Fruit fly (Drosophila melanogaster) whole organism, embryonic: ENCODE measurements around the gene CG14440.

ENCODE experiments used
- B-H1 ChIP-seq: fragments of 200-800 bp; sonication (Bioruptor generic); IDR thresholded peaks from 3 replicates; pipeline ENCODE4 v1.3.6; 2022; ENCODE audit warnings: missing biosample characterization, missing genetic modification characterization
- CG11504 ChIP-seq: fragments of 200-800 bp; sonication (Bioruptor generic); optimal IDR thresholded peaks from 3 replicates; lab custom pipeline; 2019; ENCODE audit warnings: missing biosample characterization, mild to moderate bottlenecking, missing genetic modification characterization, moderate library complexity
- CG12155 ChIP-seq: fragments of 200-800 bp; sonication (Bioruptor generic); optimal IDR thresholded peaks from 3 replicates; lab custom pipeline; 2016; ENCODE audit warnings: missing biosample characterization, missing genetic modification characterization
- CG13775 ChIP-seq: fragments of 200-800 bp; sonication (Bioruptor generic); optimal IDR thresholded peaks from 3 replicates; lab custom pipeline; 2017; ENCODE audit warnings: missing biosample characterization, mild to moderate bottlenecking, missing genetic modification characterization
- CG17328 ChIP-seq: fragments of 200-800 bp; sonication (Bioruptor generic); IDR thresholded peaks from 2 replicates; pipeline ENCODE4 v1.3.6; 2022; ENCODE audit warnings: missing biosample characterization, missing genetic modification characterization
- CG17612 ChIP-seq: fragments of 200-800 bp; sonication (Bioruptor generic); IDR thresholded peaks from 2 replicates; pipeline ENCODE4 v1.3.6; 2022; ENCODE audit warnings: missing biosample characterization, missing genetic modification characterization
- CG18011 ChIP-seq: fragments of 200-800 bp; sonication (Bioruptor generic); optimal IDR thresholded peaks from 2 replicates; lab custom pipeline; 2017; ENCODE audit warnings: missing biosample characterization, missing genetic modification characterization, mild to moderate bottlenecking, moderate library complexity, missing genotype
- CG2116 ChIP-seq: fragments of 200-800 bp; sonication (Bioruptor generic); optimal IDR thresholded peaks from 3 replicates; lab custom pipeline; 2018; ENCODE audit warnings: missing biosample characterization, mild to moderate bottlenecking, missing genetic modification characterization
- CG2202 ChIP-seq: fragments of 200-800 bp; sonication (Bioruptor generic); optimal IDR thresholded peaks from 2 replicates; lab custom pipeline; 2018; ENCODE audit warnings: missing biosample characterization, mild to moderate bottlenecking, missing genetic modification characterization
- CG32772 ChIP-seq: fragments of 200-800 bp; sonication (Bioruptor generic); IDR thresholded peaks from 2 replicates; pipeline ENCODE4 v1.3.6; 2022; ENCODE audit warnings: missing biosample characterization, missing genetic modification characterization
- CG6175 ChIP-seq: fragments of 200-800 bp; sonication (Bioruptor generic); IDR thresholded peaks from 3 replicates; pipeline ENCODE4 v1.3.6; 2022; ENCODE audit warnings: missing biosample characterization, missing genetic modification characterization
- CG6854 ChIP-seq: fragments of 200-800 bp; sonication (Bioruptor generic); optimal IDR thresholded peaks from 3 replicates; lab custom pipeline; 2017; ENCODE audit warnings: missing biosample characterization, mild to moderate bottlenecking, missing genetic modification characterization
- CG7357 ChIP-seq: fragments of 200-800 bp; sonication (Bioruptor generic); IDR thresholded peaks from 3 replicates; pipeline ENCODE4 v1.3.6; 2022; ENCODE audit warnings: missing biosample characterization, missing genetic modification characterization
- CG8281 ChIP-seq: fragments of 200-800 bp; sonication (Bioruptor generic); optimal IDR thresholded peaks from 2 replicates; lab custom pipeline; 2018; ENCODE audit warnings: missing biosample characterization, mild to moderate bottlenecking, missing genetic modification characterization, moderate library complexity
- CG9797 ChIP-seq: fragments of 200-800 bp; sonication (Bioruptor generic); optimal IDR thresholded peaks from 3 replicates; lab custom pipeline; 2018; ENCODE audit warnings: missing biosample characterization, mild to moderate bottlenecking, missing genetic modification characterization
- Dek ChIP-seq: fragments of 200-800 bp; sonication (Bioruptor generic); optimal IDR thresholded peaks from 3 replicates; lab custom pipeline; 2019; ENCODE audit warnings: missing biosample characterization, mild to moderate bottlenecking, missing genetic modification characterization, moderate library complexity
- Doc3 ChIP-seq: fragments of 200-800 bp; sonication (Bioruptor generic); IDR thresholded peaks from 3 replicates; pipeline ENCODE4 v1.3.6; 2022; ENCODE audit warnings: missing biosample characterization, missing genetic modification characterization; ENCODE audit not compliant: partially characterized antibody
- Dp ChIP-seq: fragments of 200-800 bp; sonication (Bioruptor generic); optimal IDR thresholded peaks from 2 replicates; lab custom pipeline; 2018; ENCODE audit warnings: missing biosample characterization, mild to moderate bottlenecking, missing genetic modification characterization, moderate library complexity
- Ets97D ChIP-seq: fragments of 200-800 bp; sonication (Bioruptor generic); optimal IDR thresholded peaks from 3 replicates; lab custom pipeline; 2016; ENCODE audit warnings: missing biosample characterization, missing genetic modification characterization
- Fer1 ChIP-seq: fragments of 200-800 bp; sonication (Bioruptor generic); optimal IDR thresholded peaks from 2 replicates; lab custom pipeline; 2017; ENCODE audit warnings: missing biosample characterization, mild to moderate bottlenecking, missing genetic modification characterization
- Fer3 ChIP-seq: fragments of 200-800 bp; sonication (Bioruptor generic); optimal IDR thresholded peaks from 2 replicates; lab custom pipeline; 2018; ENCODE audit warnings: missing biosample characterization, mild to moderate bottlenecking, missing genetic modification characterization, moderate library complexity
- H15 ChIP-seq: fragments of 200-800 bp; sonication (Bioruptor generic); IDR thresholded peaks from 3 replicates; pipeline ENCODE4 v1.3.6; 2022; ENCODE audit warnings: missing biosample characterization, missing genetic modification characterization
- Kr ChIP-seq: fragments of 200-800 bp; sonication (Bioruptor generic); optimal IDR thresholded peaks from 2 replicates; lab custom pipeline; 2017; ENCODE audit warnings: missing biosample characterization, mild to moderate bottlenecking, missing genetic modification characterization
- Lhr ChIP-seq: fragments of 200-800 bp; sonication (Bioruptor generic); optimal IDR thresholded peaks from 3 replicates; lab custom pipeline; 2017; ENCODE audit warnings: mild to moderate bottlenecking, missing biosample characterization, missing genetic modification reagents, missing genetic modification characterization
- Max ChIP-seq: fragments of 200-800 bp; sonication (Bioruptor generic); optimal IDR thresholded peaks from 2 replicates; lab custom pipeline; 2016; ENCODE audit warnings: missing biosample characterization, mild to moderate bottlenecking, missing genetic modification characterization
- Meics ChIP-seq: fragments of 200-800 bp; sonication (Bioruptor generic); optimal IDR thresholded peaks from 2 replicates; lab custom pipeline; 2017; ENCODE audit warnings: missing biosample characterization, mild to moderate bottlenecking, missing genetic modification characterization
- NC2α ChIP-seq: fragments of 200-800 bp; sonication (Bioruptor generic); optimal IDR thresholded peaks from 2 replicates; lab custom pipeline; 2016; ENCODE audit warnings: missing biosample characterization, missing genetic modification characterization
- NFAT ChIP-seq: fragments of 200-800 bp; sonication (Bioruptor generic); IDR thresholded peaks from 2 replicates; pipeline ENCODE4 v1.3.6; 2022; ENCODE audit warnings: missing biosample characterization, missing genetic modification characterization
- Nf-YA ChIP-seq: fragments of 200-800 bp; sonication (Bioruptor generic); IDR thresholded peaks from 2 replicates; pipeline ENCODE4 v1.3.6; 2022; ENCODE audit warnings: missing biosample characterization, missing genetic modification characterization
- Opbp ChIP-seq: fragments of 200-800 bp; sonication (Bioruptor generic); IDR thresholded peaks from 3 replicates; pipeline ENCODE4 v1.3.6; 2022; ENCODE audit warnings: missing biosample characterization, missing genetic modification characterization; ENCODE audit not compliant: partially characterized antibody
- Pdp1 ChIP-seq, 2 experiments: fragments of 200-800 bp; sonication (Bioruptor generic); optimal IDR thresholded peaks; 3 replicates each; lab custom pipeline; 2016; ENCODE audit warnings: missing biosample characterization in 2 of 2, missing genetic modification characterization in 2 of 2, mild to moderate bottlenecking in 1 of 2, moderate library complexity in 1 of 2
- Sry-δ ChIP-seq: fragments of 200-800 bp; sonication (Bioruptor generic); optimal IDR thresholded peaks from 2 replicates; lab custom pipeline; 2016; ENCODE audit warnings: missing biosample characterization, missing genetic modification characterization
- Xbp1 ChIP-seq: fragments of 200-800 bp; sonication (Bioruptor generic); optimal IDR thresholded peaks from 3 replicates; lab custom pipeline; 2016; ENCODE audit warnings: missing biosample characterization, mild to moderate bottlenecking, missing genetic modification characterization
- bab2 ChIP-seq: fragments of 200-800 bp; sonication (Bioruptor generic); optimal IDR thresholded peaks from 2 replicates; lab custom pipeline; 2016; ENCODE audit warnings: missing biosample characterization, missing genetic modification characterization
- chn ChIP-seq: fragments of 200-800 bp; sonication (Bioruptor generic); optimal IDR thresholded peaks from 2 replicates; lab custom pipeline; 2016; ENCODE audit warnings: missing biosample characterization, missing genetic modification characterization
- da ChIP-seq: fragments of 200-800 bp; sonication (Bioruptor generic); optimal IDR thresholded peaks from 2 replicates; lab custom pipeline; 2016; ENCODE audit warnings: missing biosample characterization, missing genetic modification characterization
- disco-r ChIP-seq: fragments of 200-800 bp; sonication (Bioruptor generic); optimal IDR thresholded peaks from 2 replicates; lab custom pipeline; 2016; ENCODE audit warnings: missing biosample characterization, missing genetic modification characterization
- dm ChIP-seq: fragments of 200-800 bp; sonication (Bioruptor generic); optimal IDR thresholded peaks from 3 replicates; lab custom pipeline; 2016; ENCODE audit warnings: missing biosample characterization, missing genetic modification characterization
- ems ChIP-seq: fragments of 200-800 bp; sonication (Bioruptor generic); optimal IDR thresholded peaks from 3 replicates; lab custom pipeline; 2016; ENCODE audit warnings: missing biosample characterization, missing genetic modification characterization
- h ChIP-seq: fragments of >200 bp; optimal IDR thresholded peaks from 2 replicates; lab custom pipeline; 2017
- hth ChIP-seq: fragments of >200 bp; optimal IDR thresholded peaks from 2 replicates; lab custom pipeline; 2017; ENCODE audit warnings: inconsistent platforms
- insv ChIP-seq, 2 experiments: fragments of 200-800 bp; sonication (Bioruptor generic); optimal IDR thresholded peaks; 3 replicates each; lab custom pipeline; 2016 to 2018; ENCODE audit warnings: missing biosample characterization in 2 of 2, missing genetic modification characterization in 2 of 2
- lola ChIP-seq, 3 experiments: fragments of >200 bp in 2 of 3; fragments of 200-800 bp in 1 of 3; sonication (Bioruptor generic) in 1 of 3; optimal IDR thresholded peaks; 2 replicates each; lab custom pipeline; 2017 to 2019; ENCODE audit warnings: missing biosample characterization in 3 of 3, missing genetic modification characterization in 3 of 3, mild to moderate bottlenecking in 1 of 3, moderate library complexity in 1 of 3
- lov ChIP-seq, 2 experiments: fragments of 200-800 bp in 1 of 2; fragments of >200 bp in 1 of 2; sonication (Bioruptor generic) in 1 of 2; IDR thresholded peaks in 1 of 2; optimal IDR thresholded peaks in 1 of 2; 2 replicates in 1 of 2; 3 replicates in 1 of 2; pipeline versions ENCODE4 v1.3.6 to Lab custom; 2017 to 2022; ENCODE audit warnings: missing biosample characterization in 1 of 2, missing genetic modification characterization in 1 of 2
- pho ChIP-seq: fragments of 200-800 bp; sonication (Bioruptor generic); optimal IDR thresholded peaks from 2 replicates; lab custom pipeline; 2016; ENCODE audit warnings: missing biosample characterization, missing genetic modification characterization
- shn ChIP-seq: fragments of 200-800 bp; sonication (Bioruptor generic); optimal IDR thresholded peaks from 3 replicates; lab custom pipeline; 2016; ENCODE audit warnings: missing biosample characterization, missing genetic modification characterization
- sna ChIP-seq: fragments of 200-800 bp; sonication (Bioruptor generic); IDR thresholded peaks from 2 replicates; pipeline ENCODE4 v1.3.6; 2022; ENCODE audit warnings: missing biosample characterization, missing genetic modification characterization; ENCODE audit not compliant: partially characterized antibody
- sr ChIP-seq: fragments of 200-800 bp; sonication (Bioruptor generic); IDR thresholded peaks from 3 replicates; pipeline ENCODE4 v1.3.6; 2022; ENCODE audit warnings: missing biosample characterization, missing genetic modification characterization
- stc ChIP-seq: fragments of 200-800 bp; sonication (Bioruptor generic); IDR thresholded peaks from 2 replicates; pipeline ENCODE4 v1.3.6; 2022; ENCODE audit warnings: missing biosample characterization, missing genetic modification characterization
- tin ChIP-seq: fragments of 200-800 bp; sonication (Bioruptor generic); optimal IDR thresholded peaks from 3 replicates; lab custom pipeline; 2016; ENCODE audit warnings: missing biosample characterization, missing genetic modification characterization
- toy ChIP-seq: fragments of 200-800 bp; sonication (Bioruptor generic); IDR thresholded peaks from 2 replicates; pipeline ENCODE4 v1.3.6; 2022; ENCODE audit warnings: missing biosample characterization, missing genetic modification characterization
- vnd ChIP-seq: fragments of 200-800 bp; sonication (Bioruptor generic); IDR thresholded peaks from 3 replicates; pipeline ENCODE4 v1.3.6; 2022; ENCODE audit warnings: missing biosample characterization, missing genetic modification characterization; ENCODE audit not compliant: partially characterized antibody

Gene CG14440

dm6 chrX:6719968-6720367 is 21.6 kb upstream of the CG14440 start (continued):
- TF ChIP-seq insv (GFP tag; optimal IDR thresholded peaks at IDR 0.05; lab: Kevin White, UChicago) = no peak
- TF ChIP-seq shn (GFP tag; lab: Kevin White, UChicago) = no peak
- peak; percentile 39 for TF ChIP-seq Fer1
- peak; percentile 26 for TF ChIP-seq bab2 (GFP tag; lab: Kevin White, UChicago)
- no peak for TF ChIP-seq tin (GFP tag; lab: Kevin White, UChicago)
- TF ChIP-seq B-H1 (GFP tag; lab: Robert Waterston, UW) = no peak; the same call in 2 of the 3 replicates
- no peak for TF ChIP-seq lola (GFP tag; optimal IDR thresholded peaks at IDR 0.05; lab: Kevin White, UChicago)
- TF ChIP-seq Kr (GFP tag; lab: Kevin White, UChicago) = no peak
- TF ChIP-seq CG6175 = no peak
- TF ChIP-seq CG7357 = no peak
- no peak for TF ChIP-seq CG8281 (tag; lab: Kevin White, UChicago)
- no peak for TF ChIP-seq h (lab: Kevin White, UChicago)
- no peak for TF ChIP-seq Sry-δ (GFP tag; lab: Kevin White, UChicago)
- no peak for TF ChIP-seq NC2α (GFP tag; lab: Kevin White, UChicago)
- no peak for TF ChIP-seq CG13775 (GFP tag; lab: Kevin White, UChicago)
- no peak for TF ChIP-seq Nf-YA (GFP tag; lab: Robert Waterston, UW)
- TF ChIP-seq Xbp1 (GFP tag; lab: Kevin White, UChicago) = no peak
- no peak for TF ChIP-seq Dek (tag; lab: Kevin White, UChicago)
- no peak for TF ChIP-seq CG32772 (GFP tag; lab: Robert Waterston, UW)
- no peak for TF ChIP-seq Dp (GFP tag; lab: Kevin White, UChicago)
- no peak for TF ChIP-seq Max
- TF ChIP-seq Opbp (GFP tag; lab: Robert Waterston, UW) = no peak
- TF ChIP-seq lov (optimal IDR thresholded peaks at IDR 0.05; lab: Kevin White, UChicago) = no peak
- TF ChIP-seq lov (GFP tag; IDR thresholded peaks at IDR 0.05; lab: Robert Waterston, UW) = no peak
- peak; percentile 41; the same call in 1 of the 2 replicates for TF ChIP-seq stc (GFP tag; lab: Robert Waterston, UW)
- TF ChIP-seq CG2202 = no peak
- TF ChIP-seq CG12155 = no peak
- no peak for TF ChIP-seq Ets97D (GFP tag; lab: Kevin White, UChicago)
- 0 out of 2 replicates have a peak, but pooled peaks have one; percentile 21 for TF ChIP-seq NFAT (GFP tag; lab: Robert Waterston, UW)
- no peak for TF ChIP-seq CG17328 (GFP tag; lab: Robert Waterston, UW)
- no peak for TF ChIP-seq CG17612 (GFP tag; lab: Robert Waterston, UW)
- no peak for TF ChIP-seq CG18011
- TF ChIP-seq sr (GFP tag; lab: Robert Waterston, UW) = no peak
- TF ChIP-seq Pdp1 (GFP tag; optimal IDR thresholded peaks at IDR 0.05; lab: Kevin White, UChicago) = no peak
- TF ChIP-seq CG6854 (GFP tag; lab: Kevin White, UChicago) = no peak
- no peak for TF ChIP-seq ems
- no peak for TF ChIP-seq Lhr (GFP tag; lab: Kevin White, UChicago)
- TF ChIP-seq vnd (GFP tag; lab: Robert Waterston, UW) = no peak
- no peak for TF ChIP-seq hth
- TF ChIP-seq disco-r (GFP tag; lab: Kevin White, UChicago) = no peak
- no peak for TF ChIP-seq H15 (GFP tag; lab: Robert Waterston, UW)
- no peak for TF ChIP-seq Doc3 (GFP tag; lab: Robert Waterston, UW)
- TF ChIP-seq toy (GFP tag; lab: Robert Waterston, UW) = no peak
- TF ChIP-seq CG9797 (GFP tag; lab: Kevin White, UChicago) = no peak
- TF ChIP-seq pho (GFP tag; lab: Kevin White, UChicago) = no peak
- TF ChIP-seq Fer3 (tag; lab: Kevin White, UChicago) = peak; percentile 32
- TF ChIP-seq dm = no peak
- no peak for TF ChIP-seq chn (GFP tag; lab: Kevin White, UChicago)
- TF ChIP-seq da = no peak
- TF ChIP-seq Meics (GFP tag; lab: Kevin White, UChicago) = peak; percentile 26
- no peak for TF ChIP-seq CG2116
- no peak for TF ChIP-seq CG11504 (tag; lab: Kevin White, UChicago)
- TF ChIP-seq sna = no peak
